Worm (Caenorhabditis elegans) whole organism, early embryonic: ENCODE measurements around the gene C16C8.7.

Experiments
- ama-1 ChIP-seq: fragments of 150-350 bp; optimal IDR thresholded peaks from 2 replicates; lab custom pipeline; 2014
- flt-1 ChIP-seq: fragments of 200-800 bp; sonication (Bioruptor generic); IDR thresholded peaks from 2 replicates; pipeline ENCODE4 v1.3.6; 2022; ENCODE audit warnings: missing genetic modification characterization, missing compliant biosample characterization
- sea-1 ChIP-seq: fragments of 200-800 bp; sonication (Bioruptor generic); conservative IDR thresholded peaks from 2 replicates; pipeline ENCODE4 v1.3.6; 2022; ENCODE audit warnings: missing genetic modification characterization, missing compliant biosample characterization
- tra-4 ChIP-seq: sonication (generic microtip); optimal IDR thresholded peaks from 2 replicates; lab custom pipeline; 2017; ENCODE audit warnings: missing genetic modification characterization, missing compliant biosample characterization

DNA sequence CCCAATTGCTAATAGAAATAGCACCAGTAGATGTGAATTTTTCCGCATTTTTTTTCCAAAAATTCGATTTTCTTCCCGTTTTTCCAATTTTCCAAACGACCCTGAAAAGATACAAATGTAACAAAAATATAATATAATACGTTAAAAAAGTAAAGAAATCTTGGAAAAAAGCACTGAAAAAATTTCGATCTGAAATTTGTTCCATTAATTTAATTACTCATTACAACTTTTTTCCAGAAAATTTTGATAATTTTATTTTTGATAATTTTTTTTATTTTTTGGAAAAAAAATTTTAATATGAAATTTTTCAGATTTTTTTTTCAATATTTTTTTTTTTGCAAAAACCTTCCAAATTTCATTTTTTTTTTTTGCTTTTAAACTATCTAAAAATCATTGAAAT lies 23.5 kb downstream of the C16C8.7 start, which contains the start of gene skpo-2:
- TF ChIP-seq sea-1 (GFP tag; lab: Robert Waterston, UW) (no peak), ama-1 (lab: Kevin White, UChicago) (no peak), tra-4 (tag; lab: Kevin White, UChicago) (no peak), flt-1 (GFP tag; lab: Robert Waterston, UW) (no peak)
